Fruit fly (Drosophila melanogaster): ENCODE results near the gene CG31751.

Gene CG31751

dm6 chr2L:18705617-18706046 lies 28.6 kb downstream of the CG31751 start, which contains the start of gene Jwa (continued):
- TF ChIP-seq CG4854 (GFP tag; optimal IDR thresholded peaks at IDR 0.05): peak; percentile 80
- peak; percentile 88 for TF ChIP-seq Taf1 (GFP tag; IDR thresholded peaks at IDR 0.05)
- TF ChIP-seq CG1647 (GFP tag; optimal IDR thresholded peaks at IDR 0.05): peak; percentile 84
- peak; percentile 79 for TF ChIP-seq Fer1 (GFP tag; optimal IDR thresholded peaks at IDR 0.05)
- TF ChIP-seq CG6689 (GFP tag; IDR thresholded peaks at IDR 0.05): peak; percentile 90
- TF ChIP-seq cg (GFP tag; optimal IDR thresholded peaks at IDR 0.05): no peak
- TF ChIP-seq CG15514 (GFP tag; optimal IDR thresholded peaks at IDR 0.05): peak; percentile 78
- TF ChIP-seq run (tag; optimal IDR thresholded peaks at IDR 0.05): peak; percentile 31
- TF ChIP-seq Abd-B (GFP tag; optimal IDR thresholded peaks at IDR 0.05): peak; percentile 94
- TF ChIP-seq CG6254 (GFP tag; optimal IDR thresholded peaks at IDR 0.05): peak; percentile 28
- peak; percentile 80 for TF ChIP-seq ab (GFP tag; optimal IDR thresholded peaks at IDR 0.05)
- TF ChIP-seq row (GFP tag; IDR thresholded peaks at IDR 0.05): peak; percentile 99
- no peak for TF ChIP-seq nau (GFP tag; optimal IDR thresholded peaks at IDR 0.05)
- peak; percentile 86 for TF ChIP-seq CG13123 (GFP tag; optimal IDR thresholded peaks at IDR 0.05)
- peak; percentile 67 for TF ChIP-seq tup (GFP tag; optimal IDR thresholded peaks at IDR 0.05)
- TF ChIP-seq Usf (GFP tag; optimal IDR thresholded peaks at IDR 0.05): peak; percentile 66
- no peak for TF ChIP-seq Lpt (GFP tag; optimal IDR thresholded peaks at IDR 0.05)
- peak; percentile 94 for TF ChIP-seq CG7786 (GFP tag; optimal IDR thresholded peaks at IDR 0.05)
- TF ChIP-seq CG6654 (GFP tag; optimal IDR thresholded peaks at IDR 0.05): peak; percentile 37
- TF ChIP-seq zen2 (GFP tag; IDR thresholded peaks at IDR 0.05; ENCODE audit: partially characterized antibody): peak; percentile 98; the same call in 2 of the 3 replicates
- no peak for TF ChIP-seq lov (optimal IDR thresholded peaks at IDR 0.05)
- peak; percentile 83; the same call in 2 of the 3 replicates for TF ChIP-seq lov (GFP tag; IDR thresholded peaks at IDR 0.05)
- peak; percentile 21 for TF ChIP-seq CG8281 (tag; optimal IDR thresholded peaks at IDR 0.05)
- TF ChIP-seq CG15073 (GFP tag; optimal IDR thresholded peaks at IDR 0.05): peak; percentile 80
- peak; percentile 89 for TF ChIP-seq peb (GFP tag; IDR thresholded peaks at IDR 0.05)
- TF ChIP-seq CG10267 (tag; optimal IDR thresholded peaks at IDR 0.05): peak; percentile 86
- TF ChIP-seq HmgZ (tag; optimal IDR thresholded peaks at IDR 0.05): peak; percentile 97
- peak; percentile 89 for TF ChIP-seq E2f2 (GFP tag; IDR thresholded peaks at IDR 0.05)
- TF ChIP-seq bowl (GFP tag; IDR thresholded peaks at IDR 0.05): peak; percentile 90
- peak; percentile 91 for TF ChIP-seq Side (GFP tag; optimal IDR thresholded peaks at IDR 0.05)
- TF ChIP-seq CG18011 (GFP tag; optimal IDR thresholded peaks at IDR 0.05): peak; percentile 90
- peak; percentile 93 for TF ChIP-seq slou (GFP tag; optimal IDR thresholded peaks at IDR 0.05)
- peak; percentile 62 for TF ChIP-seq CG5245 (GFP tag; optimal IDR thresholded peaks at IDR 0.05)
- peak; percentile 88 for TF ChIP-seq CG2712 (tag; optimal IDR thresholded peaks at IDR 0.05)
- TF ChIP-seq Hmr (GFP tag; optimal IDR thresholded peaks at IDR 0.05): peak; percentile 97
- peak; percentile 95 for TF ChIP-seq tna (GFP tag; IDR thresholded peaks at IDR 0.05; ENCODE audit: partially characterized antibody)
- TF ChIP-seq Hsf (GFP tag; optimal IDR thresholded peaks at IDR 0.05): peak; percentile 98
- peak; percentile 65 for TF ChIP-seq Lim3 (GFP tag; IDR thresholded peaks at IDR 0.05)
- TF ChIP-seq CG18619 (GFP tag; optimal IDR thresholded peaks at IDR 0.05): peak; percentile 79
- peak; percentile 84 for TF ChIP-seq CG9437 (GFP tag; optimal IDR thresholded peaks at IDR 0.05)
- TF ChIP-seq TFAM (GFP tag; optimal IDR thresholded peaks at IDR 0.05): no peak
- peak; percentile 74 for TF ChIP-seq Nf-YC (tag; optimal IDR thresholded peaks at IDR 0.05)
- TF ChIP-seq bab2 (GFP tag; optimal IDR thresholded peaks at IDR 0.05): peak; percentile 96
- peak; percentile 72 for TF ChIP-seq schlank (tag; optimal IDR thresholded peaks at IDR 0.05)
- TF ChIP-seq YL-1 (GFP tag; optimal IDR thresholded peaks at IDR 0.05): peak; percentile 64
- TF ChIP-seq vfl (GFP tag; optimal IDR thresholded peaks at IDR 0.05): peak; percentile 98
- TF ChIP-seq amos (GFP tag; IDR thresholded peaks at IDR 0.05; ENCODE audit: partially characterized antibody): peak; percentile 97
- peak; percentile 81 for TF ChIP-seq Vsx1 (GFP tag; optimal IDR thresholded peaks at IDR 0.05)
- TF ChIP-seq ftz-f1 (GFP tag; optimal IDR thresholded peaks at IDR 0.05): peak; percentile 59
- peak; percentile 12 for TF ChIP-seq CG9797 (GFP tag; optimal IDR thresholded peaks at IDR 0.05)
- peak; percentile 97 for TF ChIP-seq CG13424 (tag; optimal IDR thresholded peaks at IDR 0.05)

Measured in whole organism, embryonic.